Worm (Caenorhabditis elegans): ENCODE data around the gene aipr-1.

aipr-1 gene

ce11 chrII:6588605-6589292 lies 5.3 kb downstream of the aipr-1 start, which contains the start of gene icd-1:
TSS of gene icd-1 (minus strand) at chrII:6588655.
- peak; percentile 89 for TF ChIP-seq ceh-20 (GFP tag; IDR thresholded peaks at IDR 0.05)
- peak; percentile 90 for TF ChIP-seq nhr-28 (tag; optimal IDR thresholded peaks at IDR 0.05)
- no peak for TF ChIP-seq zip-11 (GFP tag; IDR thresholded peaks at IDR 0.05)
- no peak for TF ChIP-seq lim-7 (GFP tag; IDR thresholded peaks at IDR 0.05)
- TF ChIP-seq dmd-9 (GFP tag; IDR thresholded peaks at IDR 0.05): no peak
- peak; percentile 65 for TF ChIP-seq zag-1 (tag; optimal IDR thresholded peaks at IDR 0.05)
- peak; percentile 86 for TF ChIP-seq arid-1 (GFP tag; conservative IDR thresholded peaks at IDR 0.05)
- TF ChIP-seq lir-3 (tag; optimal IDR thresholded peaks at IDR 0.05): peak; percentile 7
- peak; percentile 97 for TF ChIP-seq mep-1 (tag; optimal IDR thresholded peaks at IDR 0.05)
- TF ChIP-seq daf-19 (GFP tag; conservative IDR thresholded peaks at IDR 0.05): peak; percentile 88
- peak; percentile 86 for TF ChIP-seq F37D6.2 (tag; optimal IDR thresholded peaks at IDR 0.05)
- TF ChIP-seq ztf-7 (tag; optimal IDR thresholded peaks at IDR 0.05): peak; percentile 78
- TF ChIP-seq attf-4 (tag; optimal IDR thresholded peaks at IDR 0.05): no peak
- TF ChIP-seq rbr-2 (tag; optimal IDR thresholded peaks at IDR 0.05): peak; percentile 95
- TF ChIP-seq set-16 (GFP tag; IDR thresholded peaks at IDR 0.05): peak; percentile 38; the same call in 1 of the 2 replicates
- TF ChIP-seq dpl-1 (GFP tag; optimal IDR thresholded peaks at IDR 0.05): peak; percentile 83
- TF ChIP-seq pqm-1 (tag; optimal IDR thresholded peaks at IDR 0.05): peak; percentile 10
- TF ChIP-seq daf-16 (GFP tag; optimal IDR thresholded peaks at IDR 0.05): peak; percentile 15 to 88
- TF ChIP-seq daf-16 (tag; optimal IDR thresholded peaks at IDR 0.05): peak; percentile 57
- TF ChIP-seq hif-1 (tag; optimal IDR thresholded peaks at IDR 0.05): peak; percentile 47 to 83
- peak; percentile 88 for TF ChIP-seq hmg-1.1 (GFP tag; IDR thresholded peaks at IDR 0.05)
- peak; percentile 92 for TF ChIP-seq nhr-48 (tag; optimal IDR thresholded peaks at IDR 0.05)
- TF ChIP-seq nhr-6 (tag; optimal IDR thresholded peaks at IDR 0.05): peak; percentile 57
- no peak for TF ChIP-seq sdz-12 (GFP tag; optimal IDR thresholded peaks at IDR 0.05)
- TF ChIP-seq ZK337.2 (GFP tag; IDR thresholded peaks at IDR 0.05): no peak
- peak; percentile 89 for TF ChIP-seq ctbp-1 (GFP tag; IDR thresholded peaks at IDR 0.05)
- peak; percentile 91 for TF ChIP-seq lin-38 (GFP tag; IDR thresholded peaks at IDR 0.05)
- TF ChIP-seq nhr-11 (tag; optimal IDR thresholded peaks at IDR 0.05): peak; percentile 95
- peak in 1 of 2 experiments; percentile 98 for TF ChIP-seq unc-62 (GFP tag; optimal IDR thresholded peaks at IDR 0.05 in 1 of 2)
- TF ChIP-seq unc-62 (tag; optimal IDR thresholded peaks at IDR 0.05): no peak
- no peak for TF ChIP-seq snpc-4 (tag; optimal IDR thresholded peaks at IDR 0.05)
- TF ChIP-seq dmd-6 (GFP tag; IDR thresholded peaks at IDR 0.05): peak; percentile 91
- peak; percentile 81 for TF ChIP-seq spr-1 (tag; optimal IDR thresholded peaks at IDR 0.05)
- TF ChIP-seq hlh-11 (tag; optimal IDR thresholded peaks at IDR 0.05): peak; percentile 97
- peak; percentile 92 for TF ChIP-seq lin-1 (GFP tag; IDR thresholded peaks at IDR 0.05)
- no peak for TF ChIP-seq ama-1 (optimal IDR thresholded peaks at IDR 0.05)
- peak; percentile 90 for TF ChIP-seq T20F7.1 (GFP tag; optimal IDR thresholded peaks at IDR 0.05)
- TF ChIP-seq R02D3.7 (tag; optimal IDR thresholded peaks at IDR 0.05): peak; percentile 10
- TF ChIP-seq D1046.2 (GFP tag; IDR thresholded peaks at IDR 0.05): peak; percentile 58; the same call in 1 of the 2 replicates
- peak; percentile 63; the same call in 1 of the 2 replicates for TF ChIP-seq zfp-3 (GFP tag; conservative IDR thresholded peaks at IDR 0.05)
- TF ChIP-seq snpc-1.2 (GFP tag; IDR thresholded peaks at IDR 0.05): peak; percentile 64
- no peak for TF ChIP-seq F26F4.8 (GFP tag; conservative IDR thresholded peaks at IDR 0.05)
- peak; percentile 88 for TF ChIP-seq mdt-29 (GFP tag; IDR thresholded peaks at IDR 0.05)
- TF ChIP-seq fkh-10 (GFP tag; optimal IDR thresholded peaks at IDR 0.05): peak; percentile 78
- TF ChIP-seq egl-27 (tag; optimal IDR thresholded peaks at IDR 0.05): no peak
- peak; percentile 96 for TF ChIP-seq nhr-77 (tag; optimal IDR thresholded peaks at IDR 0.05)
- peak; percentile 89 for TF ChIP-seq duxl-1 (tag; optimal IDR thresholded peaks at IDR 0.05; ENCODE audit: poor library complexity)
- peak; percentile 91 to 95 for TF ChIP-seq lsy-2 (tag; optimal IDR thresholded peaks at IDR 0.05)
- peak; percentile 92 for TF ChIP-seq mes-2 (tag; optimal IDR thresholded peaks at IDR 0.05; ENCODE audit: poor library complexity, severe bottlenecking)
- TF ChIP-seq ceh-62 (tag; optimal IDR thresholded peaks at IDR 0.05): no peak
- TF ChIP-seq aha-1 (tag): peak; percentile 99
